Worm (Caenorhabditis elegans) whole organism, L3 larva: Measurements from ENCODE around the gene lgc-16.

Source experiments
- nhr-28 ChIP-seq: fragments of 150-350 bp; optimal IDR thresholded peaks from 2 replicates; lab custom pipeline; 2014; ENCODE audit warnings: missing biosample characterization, missing genetic modification characterization
- pha-4 ChIP-seq: fragments of 150-350 bp; optimal IDR thresholded peaks from 2 replicates; lab custom pipeline; 2014; ENCODE audit warnings: missing biosample characterization, missing genetic modification reagents, missing genetic modification characterization
- snpc-4 ChIP-seq: fragments of 150-350 bp; optimal IDR thresholded peaks from 2 replicates; lab custom pipeline; 2014; ENCODE audit warnings: missing biosample characterization, missing genetic modification characterization

DNA sequence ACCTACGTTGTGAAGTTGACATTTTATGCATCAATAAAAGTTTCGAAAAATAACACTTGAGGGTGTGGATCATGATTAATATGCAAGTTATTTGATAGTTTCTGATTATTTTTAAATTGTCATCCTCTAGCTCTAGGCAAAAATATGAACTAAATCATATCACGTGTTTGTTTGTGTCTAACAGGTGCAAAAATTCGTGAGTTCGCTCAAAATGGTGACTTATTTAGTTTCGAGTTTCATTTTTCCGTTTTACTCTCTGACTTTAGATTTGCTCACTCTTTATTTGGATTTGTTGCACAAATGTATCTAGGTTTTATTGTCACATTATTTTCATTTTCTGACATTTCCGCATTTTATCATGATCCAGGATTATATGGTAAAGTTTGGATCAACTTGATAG lies at the start of gene lgc-16:
- TF ChIP-seq pha-4 (tag; lab: Kevin White, UChicago): no peak
- TF ChIP-seq snpc-4 (tag; lab: Kevin White, UChicago): no peak
- no peak for TF ChIP-seq nhr-28 (tag; lab: Kevin White, UChicago)
